Fruit fly (Drosophila melanogaster): ENCODE results near the gene CG14115.

DNA sequence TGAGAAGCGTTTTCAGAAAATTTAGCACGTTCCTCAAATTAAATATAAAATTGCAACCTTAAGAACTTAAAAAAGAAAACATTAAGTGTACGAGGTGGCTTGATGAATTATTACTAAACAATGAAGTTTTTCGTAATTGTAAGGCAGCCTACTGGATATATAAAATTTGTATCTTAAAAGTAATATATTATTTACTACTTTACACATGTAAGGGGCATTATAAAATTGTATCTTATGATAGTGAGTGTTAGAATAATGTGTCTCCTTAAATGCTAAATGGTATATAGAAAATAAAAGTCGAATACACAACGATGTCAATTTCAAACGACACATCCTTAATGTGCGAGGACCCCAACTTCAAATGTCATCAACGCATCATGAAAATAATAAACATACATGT is 28.6 kb upstream of the CG14115 start, which contains the start of gene CG11251:
- TF ChIP-seq CG2875 (GFP tag; optimal IDR thresholded peaks at IDR 0.05) (no peak), Taf1 (GFP tag; IDR thresholded peaks at IDR 0.05) (no peak), D (optimal IDR thresholded peaks at IDR 0.05) (no peak), D (GFP tag; optimal IDR thresholded peaks at IDR 0.05) (no peak), CG7928 (GFP tag; optimal IDR thresholded peaks at IDR 0.05) (no peak), Lpt (GFP tag; optimal IDR thresholded peaks at IDR 0.05) (no peak), zen2 (GFP tag; IDR thresholded peaks at IDR 0.05; ENCODE audit: partially characterized antibody) (no peak), Sry-β (GFP tag; optimal IDR thresholded peaks at IDR 0.05) (no peak), CG1647 (GFP tag; optimal IDR thresholded peaks at IDR 0.05) (no peak), vnd (GFP tag; IDR thresholded peaks at IDR 0.05; ENCODE audit: partially characterized antibody) (no peak), br (optimal IDR thresholded peaks at IDR 0.05) (no peak), CG16815 (GFP tag; optimal IDR thresholded peaks at IDR 0.05) (no peak), CG15696 (tag; optimal IDR thresholded peaks at IDR 0.05) (no peak), Ravus (GFP tag; IDR thresholded peaks at IDR 0.05) (no peak), Pdp1 (GFP tag; optimal IDR thresholded peaks at IDR 0.05) (no peak)
